Worm (Caenorhabditis elegans) whole organism, midembryonic: Measurements from ENCODE around the gene T10D4.14.
"Not testable (repeated sequence)": the region's sequence is repeated elsewhere in the genome, so short reads cannot be mapped to it uniquely, and the experiment has no call there.

ENCODE experiments used
- T22C8.4 ChIP-seq: fragments of 200-800 bp; sonication (Bioruptor generic); IDR thresholded peaks from 2 replicates; pipeline ENCODE4 v1.3.6; 2022; ENCODE audit warnings: missing genetic modification characterization, missing compliant biosample characterization
- cog-1 ChIP-seq: sonication (generic microtip); optimal IDR thresholded peaks from 2 replicates; lab custom pipeline; 2016; ENCODE audit warnings: missing genetic modification characterization, missing compliant biosample characterization
- flt-1 ChIP-seq: fragments of 200-800 bp; sonication (Bioruptor generic); IDR thresholded peaks from 2 replicates; pipeline ENCODE4 v1.3.6; 2022; ENCODE audit warnings: missing genetic modification characterization, missing compliant biosample characterization
- med-1 ChIP-seq: sonication (generic microtip); optimal IDR thresholded peaks from 2 replicates; lab custom pipeline; 2017; ENCODE audit warnings: missing genetic modification characterization, mild to moderate bottlenecking, missing compliant biosample characterization, antibody characterized with exemption, missing genetic modification reagents; ENCODE audit not compliant: insufficient read depth
- ref-1 ChIP-seq: fragments of 200-800 bp; sonication (Bioruptor generic); conservative IDR thresholded peaks from 2 replicates; pipeline ENCODE4 v1.3.6; 2022; ENCODE audit warnings: missing genetic modification reagents, missing genetic modification characterization, missing compliant biosample characterization
- tab-1 ChIP-seq: fragments of 200-800 bp; sonication (Bioruptor generic); IDR thresholded peaks from 2 replicates; pipeline ENCODE4 v1.3.6; 2022; ENCODE audit warnings: missing genetic modification characterization, missing compliant biosample characterization
- ztf-23 ChIP-seq: fragments of 200-800 bp; sonication (Bioruptor generic); IDR thresholded peaks from 2 replicates; pipeline ENCODE4 v1.3.6; 2022; ENCODE audit warnings: missing genetic modification reagents, missing genetic modification characterization, missing compliant biosample characterization

DNA sequence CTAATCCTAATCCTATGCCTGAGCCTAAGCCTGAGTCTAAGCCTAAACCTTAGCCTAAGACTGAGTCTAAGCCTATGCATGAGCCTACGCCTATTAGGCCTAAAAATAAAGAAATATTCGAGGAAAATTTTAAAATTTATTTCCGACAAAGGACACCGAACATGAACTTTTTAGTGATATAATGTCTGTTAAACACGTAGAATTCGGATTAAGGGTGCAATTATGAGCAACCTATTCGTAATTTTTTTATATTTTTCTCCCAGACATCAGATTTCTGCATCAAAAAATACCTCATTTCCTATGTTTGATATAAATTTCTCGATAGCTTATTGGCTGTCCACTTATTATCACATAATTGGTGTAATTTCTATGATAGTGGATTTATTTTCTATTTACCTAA lies 37.5 kb upstream of the T10D4.14 start, which contains the start of gene Y27F2A.11:
- TF ChIP-seq ref-1 (GFP tag; lab: Robert Waterston, UW); T22C8.4 (GFP tag; lab: Robert Waterston, UW); ztf-23 (GFP tag; lab: Robert Waterston, UW); flt-1 (GFP tag; lab: Robert Waterston, UW); med-1; tab-1 (GFP tag; lab: Robert Waterston, UW); cog-1 (tag; lab: Kevin White, UChicago): not testable (repeated sequence)
